Fruit fly (Drosophila melanogaster) whole organism, embryonic: ENCODE data around the gene CG2278.

Experiments
- ATbp ChIP-seq: fragments of 200-800 bp; sonication (Bioruptor generic); optimal IDR thresholded peaks from 2 replicates; lab custom pipeline; 2017; ENCODE audit warnings: missing biosample characterization, mild to moderate bottlenecking, missing genetic modification characterization, missing genetic modification reagents
- Bteb2 ChIP-seq: fragments of 200-800 bp; sonication (Bioruptor generic); optimal IDR thresholded peaks from 2 replicates; lab custom pipeline; 2016; ENCODE audit warnings: missing biosample characterization, missing genetic modification characterization
- CG10267 ChIP-seq: fragments of 200-800 bp; sonication (Bioruptor generic); optimal IDR thresholded peaks from 2 replicates; lab custom pipeline; 2018; ENCODE audit warnings: missing biosample characterization, mild to moderate bottlenecking, missing genetic modification characterization, moderate library complexity
- CG10462 ChIP-seq: fragments of 200-800 bp; sonication (Bioruptor generic); optimal IDR thresholded peaks from 2 replicates; lab custom pipeline; 2016; ENCODE audit warnings: missing biosample characterization, missing genetic modification characterization
- CG13624 ChIP-seq: fragments of 200-800 bp; sonication (Bioruptor generic); optimal IDR thresholded peaks from 2 replicates; lab custom pipeline; 2016; ENCODE audit warnings: missing biosample characterization, missing genetic modification characterization
- CG14014 ChIP-seq: fragments of 200-800 bp; sonication (Bioruptor generic); IDR thresholded peaks from 2 replicates; pipeline ENCODE4 v1.3.6; 2022; ENCODE audit warnings: missing biosample characterization, missing genetic modification characterization
- CG14441 ChIP-seq: fragments of 200-800 bp; sonication (Bioruptor generic); IDR thresholded peaks from 2 replicates; pipeline ENCODE4 v1.3.6; 2022; ENCODE audit warnings: missing biosample characterization, missing genetic modification characterization
- CG14710 ChIP-seq: fragments of 200-800 bp; sonication (Bioruptor generic); optimal IDR thresholded peaks from 3 replicates; lab custom pipeline; 2019; ENCODE audit warnings: missing biosample characterization, mild to moderate bottlenecking, missing genetic modification characterization, moderate library complexity
- CG17829 ChIP-seq: fragments of 200-800 bp; optimal IDR thresholded peaks from 2 replicates; lab custom pipeline; 2019; ENCODE audit warnings: missing biosample characterization, mild to moderate bottlenecking, missing genetic modification characterization, moderate library complexity
- CG2120 ChIP-seq: fragments of 200-800 bp; sonication (Bioruptor generic); optimal IDR thresholded peaks from 3 replicates; lab custom pipeline; 2016; ENCODE audit warnings: missing biosample characterization, missing genetic modification characterization
- CG32767 ChIP-seq: fragments of 200-800 bp; sonication (Bioruptor generic); IDR thresholded peaks from 2 replicates; pipeline ENCODE4 v1.3.6; 2022; ENCODE audit warnings: missing biosample characterization, missing genetic modification characterization
- CG34376 ChIP-seq: fragments of 200-800 bp; sonication (Bioruptor generic); optimal IDR thresholded peaks from 2 replicates; lab custom pipeline; 2018; ENCODE audit warnings: missing biosample characterization, mild to moderate bottlenecking, missing genetic modification characterization
- CG3995 ChIP-seq: fragments of 200-800 bp; sonication (Bioruptor generic); optimal IDR thresholded peaks from 3 replicates; lab custom pipeline; 2016; ENCODE audit warnings: missing biosample characterization, missing genetic modification characterization
- CG5953 ChIP-seq: fragments of 200-800 bp; sonication (Bioruptor generic); IDR thresholded peaks from 2 replicates; pipeline ENCODE4 v1.3.6; 2022; ENCODE audit warnings: missing biosample characterization, missing genetic modification characterization
- CG6813 ChIP-seq: fragments of 200-800 bp; sonication (Bioruptor generic); optimal IDR thresholded peaks from 2 replicates; lab custom pipeline; 2017; ENCODE audit warnings: missing biosample characterization, missing genetic modification characterization, mild to moderate bottlenecking, moderate library complexity, missing genetic modification reagents
- CG7786 ChIP-seq: fragments of 200-800 bp; sonication (Bioruptor generic); optimal IDR thresholded peaks from 2 replicates; lab custom pipeline; 2016; ENCODE audit warnings: missing biosample characterization, missing genetic modification characterization
- CG7928 ChIP-seq: fragments of 200-800 bp; sonication (Bioruptor generic); optimal IDR thresholded peaks from 2 replicates; lab custom pipeline; 2017; ENCODE audit warnings: missing biosample characterization, mild to moderate bottlenecking, missing genetic modification characterization
- CG7963 ChIP-seq: fragments of 200-800 bp; sonication (Bioruptor generic); IDR thresholded peaks from 3 replicates; pipeline ENCODE4 v1.3.6; 2022; ENCODE audit warnings: missing biosample characterization, missing genetic modification characterization; ENCODE audit not compliant: partially characterized antibody
- CG8359 ChIP-seq: fragments of 200-800 bp; sonication (Bioruptor generic); optimal IDR thresholded peaks from 2 replicates; lab custom pipeline; 2017; ENCODE audit warnings: missing biosample characterization, mild to moderate bottlenecking, missing genetic modification characterization, borderline replicate concordance
- CG8924 ChIP-seq: fragments of 200-800 bp; optimal IDR thresholded peaks from 3 replicates; lab custom pipeline; 2019; ENCODE audit warnings: missing biosample characterization, mild to moderate bottlenecking, missing genetic modification characterization, moderate library complexity
- D19B ChIP-seq: fragments of 200-800 bp; sonication (Bioruptor generic); optimal IDR thresholded peaks from 2 replicates; lab custom pipeline; 2017; ENCODE audit warnings: missing biosample characterization, mild to moderate bottlenecking, missing genetic modification characterization
- Dip3 ChIP-seq: fragments of 200-800 bp; sonication (Bioruptor generic); optimal IDR thresholded peaks from 3 replicates; lab custom pipeline; 2016; ENCODE audit warnings: missing biosample characterization, missing genetic modification characterization
- Dll ChIP-seq: fragments of 200-800 bp; sonication (Bioruptor generic); IDR thresholded peaks from 4 replicates; pipeline ENCODE4 v1.3.6; 2022; ENCODE audit warnings: missing biosample characterization, missing genetic modification characterization; ENCODE audit not compliant: partially characterized antibody
- Dp ChIP-seq: fragments of 200-800 bp; sonication (Bioruptor generic); optimal IDR thresholded peaks from 2 replicates; lab custom pipeline; 2018; ENCODE audit warnings: missing biosample characterization, mild to moderate bottlenecking, missing genetic modification characterization, moderate library complexity
- Dref ChIP-seq: fragments of 200-800 bp; sonication (Bioruptor generic); IDR thresholded peaks from 2 replicates; pipeline ENCODE4 v1.3.6; 2022; ENCODE audit warnings: missing biosample characterization, missing genetic modification characterization
- Ets97D ChIP-seq: fragments of 200-800 bp; sonication (Bioruptor generic); optimal IDR thresholded peaks from 3 replicates; lab custom pipeline; 2016; ENCODE audit warnings: missing biosample characterization, missing genetic modification characterization
- HLH54F ChIP-seq: fragments of 200-800 bp; sonication (Bioruptor generic); optimal IDR thresholded peaks from 3 replicates; lab custom pipeline; 2016; ENCODE audit warnings: missing biosample characterization, missing genetic modification characterization
- HmgZ ChIP-seq: fragments of 200-800 bp; sonication (Bioruptor generic); optimal IDR thresholded peaks from 2 replicates; lab custom pipeline; 2018; ENCODE audit warnings: missing biosample characterization, mild to moderate bottlenecking, missing genetic modification characterization
- Hmr ChIP-seq: fragments of 200-800 bp; sonication (Bioruptor generic); optimal IDR thresholded peaks from 3 replicates; lab custom pipeline; 2017; ENCODE audit warnings: mild to moderate bottlenecking, missing biosample characterization, missing genetic modification reagents, missing genetic modification characterization
- MBD-R2 ChIP-seq: fragments of 200-800 bp; sonication (Bioruptor generic); IDR thresholded peaks from 2 replicates; pipeline ENCODE4 v1.3.6; 2022; ENCODE audit warnings: missing biosample characterization, missing genetic modification characterization
- MESR4 ChIP-seq: fragments of 200-800 bp; sonication (Bioruptor generic); optimal IDR thresholded peaks from 2 replicates; lab custom pipeline; 2018; ENCODE audit warnings: missing biosample characterization, mild to moderate bottlenecking, missing genetic modification characterization, moderate library complexity
- Med ChIP-seq: fragments of 200-800 bp; sonication (Bioruptor generic); peaks from one replicate; lab custom pipeline; 2016; ENCODE audit warnings: missing biosample characterization, missing genetic modification characterization, mild to moderate bottlenecking, inconsistent platforms, moderate library complexity
- Meics ChIP-seq: fragments of 200-800 bp; sonication (Bioruptor generic); optimal IDR thresholded peaks from 2 replicates; lab custom pipeline; 2017; ENCODE audit warnings: missing biosample characterization, mild to moderate bottlenecking, missing genetic modification characterization
- Myb ChIP-seq: fragments of 200-800 bp; sonication (Bioruptor generic); optimal IDR thresholded peaks from 2 replicates; lab custom pipeline; 2016; ENCODE audit warnings: missing biosample characterization, missing genetic modification characterization
- NC2α ChIP-seq: fragments of 200-800 bp; sonication (Bioruptor generic); optimal IDR thresholded peaks from 2 replicates; lab custom pipeline; 2016; ENCODE audit warnings: missing biosample characterization, missing genetic modification characterization
- Spps ChIP-seq: fragments of 200-800 bp; sonication (Bioruptor generic); optimal IDR thresholded peaks from 2 replicates; lab custom pipeline; 2018; ENCODE audit warnings: missing biosample characterization, mild to moderate bottlenecking, missing genetic modification characterization
- bbx ChIP-seq: fragments of 200-800 bp; sonication (Bioruptor generic); IDR thresholded peaks from 2 replicates; pipeline ENCODE4 v1.3.6; 2022; ENCODE audit warnings: missing biosample characterization, missing genetic modification characterization; ENCODE audit not compliant: partially characterized antibody
- ci ChIP-seq: fragments of 200-800 bp; sonication (Bioruptor generic); IDR thresholded peaks from 3 replicates; pipeline ENCODE4 v1.3.6; 2022; ENCODE audit warnings: missing biosample characterization, missing genetic modification characterization
- corto ChIP-seq: fragments of 200-800 bp; sonication (Bioruptor generic); optimal IDR thresholded peaks from 2 replicates; lab custom pipeline; 2016; ENCODE audit warnings: missing biosample characterization, mild to moderate bottlenecking, missing genetic modification characterization, moderate library complexity
- dan ChIP-seq: fragments of 200-800 bp; sonication (Bioruptor generic); IDR thresholded peaks from 2 replicates; pipeline ENCODE4 v1.3.6; 2022; ENCODE audit warnings: missing biosample characterization, missing genetic modification characterization
- dpn ChIP-seq, 2 experiments: fragments of 200-800 bp; sonication (Bioruptor generic); optimal IDR thresholded peaks; 3 replicates each; lab custom pipeline; 2016; ENCODE audit warnings: missing biosample characterization in 2 of 2, missing genetic modification characterization in 2 of 2
- hb ChIP-seq: fragments of 200-800 bp; sonication (Bioruptor generic); IDR thresholded peaks from 3 replicates; pipeline ENCODE4 v1.3.6; 2022; ENCODE audit warnings: missing biosample characterization, missing genetic modification characterization; ENCODE audit not compliant: partially characterized antibody
- insv ChIP-seq, 2 experiments: fragments of 200-800 bp; sonication (Bioruptor generic); optimal IDR thresholded peaks; 3 replicates each; lab custom pipeline; 2016 to 2018; ENCODE audit warnings: missing biosample characterization in 2 of 2, missing genetic modification characterization in 2 of 2
- mirr ChIP-seq: fragments of 200-800 bp; sonication (Bioruptor generic); optimal IDR thresholded peaks from 3 replicates; lab custom pipeline; 2018; ENCODE audit warnings: missing biosample characterization, mild to moderate bottlenecking, missing genetic modification characterization
- onecut ChIP-seq: fragments of 200-800 bp; sonication (Bioruptor generic); IDR thresholded peaks from 2 replicates; pipeline ENCODE4 v1.3.6; 2022; ENCODE audit warnings: missing biosample characterization, missing genetic modification characterization
- pzg ChIP-seq: fragments of 200-800 bp; sonication (Bioruptor generic); optimal IDR thresholded peaks from 3 replicates; lab custom pipeline; 2018; ENCODE audit warnings: missing biosample characterization, mild to moderate bottlenecking, missing genetic modification characterization, moderate library complexity
- ranshi ChIP-seq: fragments of 200-800 bp; sonication (Bioruptor generic); IDR thresholded peaks from 2 replicates; pipeline ENCODE4 v1.3.6; 2022; ENCODE audit warnings: missing biosample characterization, missing genetic modification characterization
- sens ChIP-seq: fragments of 200-800 bp; sonication (Bioruptor generic); peaks from one replicate; lab custom pipeline; 2016; ENCODE audit warnings: missing biosample characterization, missing genetic modification characterization
- sob ChIP-seq: fragments of 200-800 bp; sonication (Bioruptor generic); IDR thresholded peaks from 2 replicates; pipeline ENCODE4 v1.3.6; 2022; ENCODE audit warnings: missing biosample characterization, missing genetic modification characterization
- tap ChIP-seq: fragments of 200-800 bp; optimal IDR thresholded peaks from 3 replicates; lab custom pipeline; 2019; ENCODE audit warnings: missing biosample characterization, mild to moderate bottlenecking, missing genetic modification characterization, moderate library complexity

CG2278 gene

DNA sequence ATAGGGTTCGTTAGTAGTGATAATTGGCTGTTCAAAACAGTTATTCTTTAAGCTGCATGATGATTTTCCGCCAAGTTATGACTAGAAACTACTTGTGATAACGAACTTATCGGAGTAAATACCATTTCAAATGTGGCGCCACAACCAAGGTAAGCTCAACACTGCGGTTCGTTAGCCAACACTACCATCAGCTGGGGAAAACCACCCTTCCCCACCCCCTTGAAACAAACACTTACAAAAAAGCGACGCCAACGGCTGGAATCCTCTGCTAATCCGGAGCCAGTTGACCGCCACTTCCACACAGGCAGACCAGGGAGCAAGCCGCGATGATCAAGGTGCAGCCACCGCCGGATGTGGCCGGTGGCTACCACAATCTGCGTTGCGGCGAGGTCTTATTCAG is 17.3 kb downstream of the CG2278 start, which contains the start of gene CG18262 (continued):
- TF ChIP-seq HmgZ (peak; percentile 12), Myb (peak; percentile 33), ranshi (no peak), pzg (GFP tag; lab: Kevin White, UChicago) (peak; percentile 49), Med (GFP tag; lab: Kevin White, UChicago) (peak; percentile 78), CG2120 (GFP tag; lab: Kevin White, UChicago) (peak; percentile 27), CG13624 (GFP tag; lab: Kevin White, UChicago) (peak; percentile 21), CG8359 (GFP tag; lab: Kevin White, UChicago) (no peak), MBD-R2 (GFP tag; lab: Robert Waterston, UW) (peak; percentile 96), MESR4 (GFP tag; lab: Kevin White, UChicago) (peak; percentile 39), sob (GFP tag; lab: Robert Waterston, UW) (0 out of 2 replicates have a peak, but pooled peaks have one; percentile 16), HLH54F (no peak), ci (GFP tag; lab: Robert Waterston, UW) (0 out of 3 replicates have a peak, but pooled peaks have one; percentile 26), CG10267 (tag; lab: Kevin White, UChicago) (peak; percentile 84), Ets97D (GFP tag; lab: Kevin White, UChicago) (no peak)

DNA sequence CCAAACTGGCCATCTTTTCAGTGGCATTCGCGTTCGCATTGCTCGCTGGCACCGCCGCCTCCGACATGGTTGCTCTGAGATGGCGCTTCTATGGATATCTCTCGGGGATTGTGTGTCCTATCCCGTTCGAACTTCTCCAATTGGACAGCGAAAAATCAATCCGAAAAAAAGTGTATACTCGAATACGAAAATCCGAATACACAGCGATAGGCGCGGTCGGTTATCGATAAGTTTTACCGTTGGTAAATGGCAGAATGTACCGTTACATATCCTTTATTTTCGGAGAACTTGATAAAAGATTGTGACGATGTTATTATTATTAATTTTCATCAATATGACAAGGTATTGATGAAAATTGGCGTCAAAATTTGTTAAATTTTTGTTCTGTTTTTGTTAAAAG is 18.0 kb downstream of the CG2278 start, which contains the start of gene Gbeta5:
Gene Gbeta5, minus strand, starts transcription at position 199 of the 400 bp plus-strand sequence.
- no peak for TF ChIP-seq Dip3 (GFP tag; lab: Kevin White, UChicago)
- no peak for TF ChIP-seq Spps (tag; lab: Kevin White, UChicago)
- TF ChIP-seq Dref (GFP tag; lab: Robert Waterston, UW): peak; percentile 49
- no peak for TF ChIP-seq tap (tag; lab: Kevin White, UChicago)
- TF ChIP-seq mirr: no peak
- TF ChIP-seq dpn (GFP tag; optimal IDR thresholded peaks at IDR 0.05; lab: Kevin White, UChicago): no peak
- no peak for TF ChIP-seq Bteb2
- TF ChIP-seq CG5953 (GFP tag; lab: Robert Waterston, UW): no peak
- TF ChIP-seq insv (GFP tag; optimal IDR thresholded peaks at IDR 0.05; lab: Kevin White, UChicago): peak in 1 of 2 experiments; percentile 83
- peak; percentile 66 for TF ChIP-seq MESR4 (GFP tag; lab: Kevin White, UChicago)
- TF ChIP-seq CG32767 (GFP tag; lab: Robert Waterston, UW): peak; percentile 70; the same call in 1 of the 2 replicates
- TF ChIP-seq CG8924 (tag; lab: Kevin White, UChicago): no peak
- TF ChIP-seq CG17829: no peak
- no peak for TF ChIP-seq CG6813
- no peak for TF ChIP-seq CG14441 (GFP tag; lab: Robert Waterston, UW)
- TF ChIP-seq onecut (GFP tag; lab: Robert Waterston, UW): peak; percentile 53
- TF ChIP-seq MBD-R2 (GFP tag; lab: Robert Waterston, UW): 0 out of 2 replicates have a peak, but pooled peaks have one; percentile 8
- TF ChIP-seq CG34376 (GFP tag; lab: Kevin White, UChicago): no peak
- TF ChIP-seq ATbp (GFP tag; lab: Kevin White, UChicago): no peak
- peak; percentile 17 for TF ChIP-seq CG14710 (tag; lab: Kevin White, UChicago)
- no peak for TF ChIP-seq Dll
- TF ChIP-seq bbx: peak; percentile 14; the same call in 1 of the 2 replicates
- peak; percentile 15 for TF ChIP-seq sens
- no peak for TF ChIP-seq dan (GFP tag; lab: Robert Waterston, UW)
- no peak for TF ChIP-seq D19B (GFP tag; lab: Kevin White, UChicago)
- TF ChIP-seq CG10462 (GFP tag; lab: Kevin White, UChicago): peak; percentile 17
- no peak for TF ChIP-seq CG7928 (GFP tag; lab: Kevin White, UChicago)
- no peak for TF ChIP-seq CG14014
- no peak for TF ChIP-seq hb
- no peak for TF ChIP-seq NC2α (GFP tag; lab: Kevin White, UChicago)
- no peak for TF ChIP-seq Meics (GFP tag; lab: Kevin White, UChicago)
- no peak for TF ChIP-seq corto (GFP tag; lab: Kevin White, UChicago)
- TF ChIP-seq CG7963 (GFP tag; lab: Robert Waterston, UW): no peak
- TF ChIP-seq Hmr (GFP tag; lab: Kevin White, UChicago): no peak
- TF ChIP-seq CG7786: no peak
- TF ChIP-seq CG3995 (GFP tag; lab: Kevin White, UChicago): no peak
- TF ChIP-seq Dp: no peak
